Worm (Caenorhabditis elegans): Measurements from ENCODE around the gene C01G10.14.

DNA sequence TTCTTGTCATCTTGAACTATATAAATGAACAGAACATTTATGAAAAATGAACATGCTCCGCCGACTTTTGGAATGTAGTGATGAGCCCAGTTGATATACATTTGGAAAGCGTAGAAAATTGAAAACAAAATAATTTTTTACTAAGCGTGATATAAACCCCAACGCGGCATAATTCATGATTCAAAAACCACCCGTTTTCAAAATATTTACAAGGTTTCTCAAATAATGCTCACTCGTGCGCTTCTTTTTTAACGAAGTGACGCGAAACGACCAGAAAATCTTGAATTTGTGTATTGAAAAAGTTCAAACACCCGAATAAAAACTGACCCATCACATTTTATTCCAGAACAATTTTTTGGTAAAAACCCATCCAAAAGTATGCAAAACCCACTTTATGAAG is 21.7 kb upstream of the C01G10.14 start, which contains the start of gene srj-27:
- no peak for TF ChIP-seq fos-1 (tag; optimal IDR thresholded peaks at IDR 0.05)
- no peak for TF ChIP-seq F26F4.8 (GFP tag; conservative IDR thresholded peaks at IDR 0.05)
- TF ChIP-seq aly-2 (tag; optimal IDR thresholded peaks at IDR 0.05): no peak
- TF ChIP-seq skn-1 (tag; optimal IDR thresholded peaks at IDR 0.05): no peak
- TF ChIP-seq unc-62 (GFP tag; optimal IDR thresholded peaks at IDR 0.05 in 1 of 2): no peak
- no peak for TF ChIP-seq unc-62 (tag; optimal IDR thresholded peaks at IDR 0.05)
- TF ChIP-seq nhr-28 (tag; optimal IDR thresholded peaks at IDR 0.05): no peak
- no peak for TF ChIP-seq ama-1 (optimal IDR thresholded peaks at IDR 0.05)
- TF ChIP-seq unc-39 (tag; optimal IDR thresholded peaks at IDR 0.05): no peak
- TF ChIP-seq Y5F2A.4 (GFP tag; optimal IDR thresholded peaks at IDR 0.05): no peak
- TF ChIP-seq lin-1 (GFP tag; IDR thresholded peaks at IDR 0.05): no peak
